Worm (Caenorhabditis elegans): ENCODE measurements around the gene Y71H2B.5.
"Not testable (repeated sequence)": the region's sequence is repeated elsewhere in the genome, so short reads cannot be mapped to it uniquely, and the experiment has no call there.

Gene Y71H2B.5

ce11 chrIII:2607717-2608116 lies at the start of gene Y71H2B.5:
TSS of gene Y71H2B.5 (plus strand) at chrIII:2608017.
- not testable (repeated sequence) for TF ChIP-seq alr-1, R02D3.7, C34F6.9 (tag; optimal IDR thresholded peaks at IDR 0.05)

ce11 chrIII:2560763-2561162 lies 47.1 kb upstream of the Y71H2B.5 start:
- TF ChIP-seq F13H6.1 (tag; optimal IDR thresholded peaks at IDR 0.05): no peak

- no peak for TF ChIP-seq blmp-1 (tag; optimal IDR thresholded peaks at IDR 0.05; ENCODE audit: insufficient read depth)
- no peak for TF ChIP-seq ztf-1 (GFP tag; conservative IDR thresholded peaks at IDR 0.05)
- no peak for TF ChIP-seq ztf-11 (tag; optimal IDR thresholded peaks at IDR 0.05)
- no peak for TF ChIP-seq lin-13 (GFP tag; optimal IDR thresholded peaks at IDR 0.05)
- no peak for TF ChIP-seq Y55F3AM.14 (GFP tag; optimal IDR thresholded peaks at IDR 0.05)
- no peak for TF ChIP-seq ceh-16 (tag; optimal IDR thresholded peaks at IDR 0.05)
These were observed 46.4 kb upstream of the Y71H2B.5 start, which contains the start of gene nhr-239 for ce11 chrIII:2561410-2561809. TSS of gene nhr-239 (plus strand) at chrIII:2561710.

- TF ChIP-seq nhr-129 (tag; optimal IDR thresholded peaks at IDR 0.05) (no peak), sem-4 (tag; optimal IDR thresholded peaks at IDR 0.05) (no peak), sma-9 (GFP tag; optimal IDR thresholded peaks at IDR 0.05) (no peak), sma-9 (tag; optimal IDR thresholded peaks at IDR 0.05) (no peak), nhr-23 (tag; optimal IDR thresholded peaks at IDR 0.05) (no peak), ztf-4 (tag; optimal IDR thresholded peaks at IDR 0.05) (no peak), ztf-11 (tag; optimal IDR thresholded peaks at IDR 0.05) (no peak), mdl-1 (tag; optimal IDR thresholded peaks at IDR 0.05) (no peak), ama-1 (optimal IDR thresholded peaks at IDR 0.05) (no peak), nhr-25 (tag; optimal IDR thresholded peaks at IDR 0.05) (no peak), F13H6.1 (tag; optimal IDR thresholded peaks at IDR 0.05) (no peak), blmp-1 (tag; optimal IDR thresholded peaks at IDR 0.05; ENCODE audit: insufficient read depth) (no peak), lin-13 (GFP tag; optimal IDR thresholded peaks at IDR 0.05) (no peak), ztf-1 (GFP tag; conservative IDR thresholded peaks at IDR 0.05) (no peak), nhr-12 (tag; optimal IDR thresholded peaks at IDR 0.05) (no peak), elt-3 (tag; optimal IDR thresholded peaks at IDR 0.05) (no peak)
These were observed 44.7 kb upstream of the Y71H2B.5 start for ce11 chrIII:2563033-2563656.

- not testable (repeated sequence) for TF ChIP-seq lin-13 (GFP tag; optimal IDR thresholded peaks at IDR 0.05); peb-1 (tag; optimal IDR thresholded peaks at IDR 0.05); Y55F3AM.14 (GFP tag; optimal IDR thresholded peaks at IDR 0.05)
These were observed 43.9 kb upstream of the Y71H2B.5 start, which contains the start of gene Y54F10AM.11 for ce11 chrIII:2563883-2564282. TSS of gene Y54F10AM.11 (minus strand) at chrIII:2563983.

- TF ChIP-seq ama-1 (optimal IDR thresholded peaks at IDR 0.05): no peak
These were observed 36.4 kb upstream of the Y71H2B.5 start, which contains the start of gene Y54F10AR.2 for ce11 chrIII:2571447-2571846. TSS of gene Y54F10AR.2 (minus strand) at chrIII:2571547.

- TF ChIP-seq mdl-1 (tag; optimal IDR thresholded peaks at IDR 0.05): no peak
- no peak for TF ChIP-seq unc-62 (GFP tag; optimal IDR thresholded peaks at IDR 0.05)
- TF ChIP-seq lin-13 (GFP tag; optimal IDR thresholded peaks at IDR 0.05): no peak
- TF ChIP-seq nhr-25 (tag; optimal IDR thresholded peaks at IDR 0.05): no peak
- TF ChIP-seq lsy-2 (tag; optimal IDR thresholded peaks at IDR 0.05): no peak
- TF ChIP-seq egl-27 (tag; optimal IDR thresholded peaks at IDR 0.05): no peak
- TF ChIP-seq dmd-4 (tag; optimal IDR thresholded peaks at IDR 0.05): no peak
- TF ChIP-seq alr-1 (tag; optimal IDR thresholded peaks at IDR 0.05): no peak
- TF ChIP-seq nhr-12 (tag; optimal IDR thresholded peaks at IDR 0.05): no peak
- no peak for TF ChIP-seq ama-1 (optimal IDR thresholded peaks at IDR 0.05)
- no peak for TF ChIP-seq unc-55 (GFP tag; optimal IDR thresholded peaks at IDR 0.05)
- no peak for TF ChIP-seq ceh-16 (tag; optimal IDR thresholded peaks at IDR 0.05)
- no peak for TF ChIP-seq snpc-4 (tag; optimal IDR thresholded peaks at IDR 0.05)
- TF ChIP-seq ceh-82 (tag; optimal IDR thresholded peaks at IDR 0.05): no peak
- TF ChIP-seq elt-1 (tag; optimal IDR thresholded peaks at IDR 0.05): no peak
These were observed 35.4 kb upstream of the Y71H2B.5 start for ce11 chrIII:2572421-2572820.

Data from whole organism, L2 larva.